Worm (Caenorhabditis elegans) whole organism, L3 larva: ENCODE data around the gene mdt-15.

Experiments
- R02D3.7 ChIP-seq: fragments of 150-350 bp; optimal IDR thresholded peaks from 2 replicates; lab custom pipeline; 2014; ENCODE audit warnings: missing biosample characterization, missing genetic modification characterization
- ceh-28 ChIP-seq: fragments of 150-350 bp; optimal IDR thresholded peaks from 2 replicates; lab custom pipeline; 2014; ENCODE audit warnings: missing biosample characterization, missing genetic modification reagents, missing genetic modification characterization
- lin-39 ChIP-seq: fragments of 150-350 bp; optimal IDR thresholded peaks from 2 replicates; lab custom pipeline; 2018; ENCODE audit warnings: missing biosample characterization, missing genetic modification reagents, missing genetic modification characterization
- mdl-1 ChIP-seq: fragments of 150-350 bp; optimal IDR thresholded peaks from 2 replicates; lab custom pipeline; 2014; ENCODE audit warnings: missing biosample characterization, missing genetic modification characterization
- pqm-1 ChIP-seq: fragments of 150-350 bp; optimal IDR thresholded peaks from 2 replicates; lab custom pipeline; 2017; ENCODE audit warnings: missing biosample characterization, missing genetic modification characterization, inconsistent platforms
- skn-1 ChIP-seq: fragments of 150-350 bp; optimal IDR thresholded peaks from 2 replicates; lab custom pipeline; 2014; ENCODE audit warnings: missing biosample characterization, missing genetic modification characterization
- unc-62 ChIP-seq: fragments of 150-350 bp; sonication (generic microtip); optimal IDR thresholded peaks from 4 replicates; lab custom pipeline; 2014; ENCODE audit warnings: missing biosample characterization, missing genetic modification reagents, missing genetic modification characterization

DNA sequence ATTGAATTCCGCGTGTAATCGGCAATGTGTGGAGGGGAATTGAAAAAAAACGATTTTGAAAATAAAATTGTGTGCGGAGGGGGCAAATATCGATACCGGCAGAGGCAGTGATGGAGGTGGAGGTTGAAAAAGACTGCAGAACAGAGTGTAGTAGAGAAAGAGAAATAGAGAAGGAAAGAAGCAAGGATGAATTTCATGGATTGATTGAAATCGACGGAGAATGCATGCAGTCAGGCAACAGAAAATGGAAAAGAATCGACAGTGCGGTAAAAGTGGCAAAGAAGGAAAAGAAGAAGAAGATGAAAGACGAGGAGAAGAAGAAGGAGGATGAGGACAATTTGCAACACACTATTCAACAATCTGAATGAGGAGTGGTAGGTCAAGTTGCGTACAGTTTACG is 3.3 kb upstream of the mdt-15 start, which contains the start of gene W04D12.1:
- no peak for TF ChIP-seq unc-62 (GFP tag; lab: Kevin White, UChicago)
- TF ChIP-seq pqm-1 (tag; lab: Kevin White, UChicago), result no peak
- no peak for TF ChIP-seq R02D3.7 (tag; lab: Kevin White, UChicago)
- no peak for TF ChIP-seq skn-1 (tag; lab: Kevin White, UChicago)
- no peak for TF ChIP-seq lin-39 (tag; lab: Kevin White, UChicago)
- TF ChIP-seq mdl-1, result no peak
- TF ChIP-seq ceh-28, result peak; percentile 11
